Worm (Caenorhabditis elegans) whole organism, L4/young adult: ENCODE results near the gene Y25C1A.7.

Source experiments
- dao-5 ChIP-seq: sonication (generic microtip); optimal IDR thresholded peaks from 2 replicates; lab custom pipeline; 2016; ENCODE audit warnings: missing genotype, missing genetic modification characterization, moderate library complexity, missing compliant biosample characterization
- him-1 ChIP-seq: sonication (generic microtip); optimal IDR thresholded peaks from 2 replicates; lab custom pipeline; 2016; ENCODE audit warnings: missing genotype, missing genetic modification reagents, missing genetic modification characterization, missing compliant biosample characterization

ce11 chrII:3062876-3063275 lies 8.0 kb downstream of the Y25C1A.7 start:
- no peak for TF ChIP-seq dao-5 (tag; lab: Kevin White, UChicago)
- no peak for TF ChIP-seq him-1
